Fruit fly (Drosophila melanogaster) whole organism: ENCODE results near the gene CG11398.

Experiments
- EcR ChIP-seq, 2 experiments: fragments of >200 bp; optimal IDR thresholded peaks; 2 replicates each; lab custom pipeline; 2017; ENCODE audit warnings: missing biosample characterization in 2 of 2, missing genetic modification characterization in 2 of 2, missing genetic modification reagents in 2 of 2
- pan ChIP-seq: fragments of >200 bp; optimal IDR thresholded peaks from 2 replicates; lab custom pipeline; 2017
- psq ChIP-seq: fragments of >200 bp; optimal IDR thresholded peaks from 2 replicates; lab custom pipeline; 2017
- usp ChIP-seq: fragments of >200 bp; optimal IDR thresholded peaks from 2 replicates; lab custom pipeline; 2017; ENCODE audit warnings: missing biosample characterization, missing genetic modification characterization, mixed read lengths

- TF ChIP-seq usp (GFP tag; lab: Kevin White, UChicago) (no peak), pan (lab: Kevin White, UChicago) (no peak), EcR (GFP tag; optimal IDR thresholded peaks at IDR 0.05; lab: Kevin White, UChicago) (no peak), psq (lab: Kevin White, UChicago) (no peak)
Observed at dm6 chrX:1256742-1257441, 41.9 kb upstream of the CG11398 start.
